Worm (Caenorhabditis elegans): ENCODE data around the gene ZK792.1.

DNA sequence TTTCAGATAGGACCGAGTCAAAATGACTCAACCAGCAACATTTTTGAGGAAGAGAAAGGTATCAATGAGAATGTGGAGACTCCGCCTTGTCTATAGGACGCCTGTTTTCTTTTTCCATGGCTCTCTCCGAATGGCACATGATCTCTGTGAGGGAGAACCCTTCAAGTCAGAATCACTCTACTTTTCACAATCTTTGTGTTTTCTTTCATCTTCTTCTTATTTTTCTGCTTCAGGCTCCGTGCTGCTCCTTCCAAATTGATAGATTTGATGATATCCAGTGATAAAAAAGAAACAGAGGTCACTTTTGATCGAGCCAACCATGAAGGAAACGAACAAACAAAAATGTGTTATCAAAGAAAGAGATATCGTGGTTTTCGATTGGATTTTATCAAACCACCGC is 10.6 kb upstream of the ZK792.1 start, which contains the start of gene ZK809.8:
- TF ChIP-seq ama-1 (optimal IDR thresholded peaks at IDR 0.05), result no peak
- no peak for TF ChIP-seq F13C5.2 (tag; optimal IDR thresholded peaks at IDR 0.05)
- no peak for TF ChIP-seq tra-4 (tag; optimal IDR thresholded peaks at IDR 0.05)

All from whole organism, early embryonic.